Worm (Caenorhabditis elegans) whole organism, young adult: Measurements from ENCODE around the gene Y47G7B.2.

Experiments used
- B0035.1 ChIP-seq: sonication (generic microtip); optimal IDR thresholded peaks from 2 replicates; lab custom pipeline; 2016; ENCODE audit warnings: missing genetic modification characterization, mild to moderate bottlenecking, missing compliant biosample characterization, missing genotype, missing genetic modification reagents
- C17E4.6 ChIP-seq: fragments of 200-800 bp; sonication (Bioruptor generic); IDR thresholded peaks from 2 replicates; pipeline ENCODE4 v1.3.6; 2022; ENCODE audit warnings: missing genetic modification reagents, missing genetic modification characterization, missing compliant biosample characterization
- F22D6.2 ChIP-seq: sonication (generic microtip); optimal IDR thresholded peaks from 2 replicates; lab custom pipeline; 2016; ENCODE audit warnings: mild to moderate bottlenecking, missing genetic modification characterization, missing compliant biosample characterization
- F33H1.4 ChIP-seq: fragments of 200-800 bp; sonication (Bioruptor generic); IDR thresholded peaks from 2 replicates; pipeline ENCODE4 v1.3.6; 2022; ENCODE audit warnings: missing genetic modification reagents, missing genetic modification characterization, missing compliant biosample characterization
- F57C9.4 ChIP-seq: sonication (generic microtip); optimal IDR thresholded peaks from 2 replicates; lab custom pipeline; 2017; ENCODE audit warnings: mild to moderate bottlenecking, missing genetic modification characterization, missing compliant biosample characterization
- K12H6.12 ChIP-seq: fragments of 200-800 bp; sonication (Bioruptor generic); optimal IDR thresholded peaks from 2 replicates; lab custom pipeline; 2018; ENCODE audit warnings: mild to moderate bottlenecking, missing genetic modification characterization, missing compliant biosample characterization
- T26A5.8 ChIP-seq: sonication (generic microtip); optimal IDR thresholded peaks from 2 replicates; lab custom pipeline; 2016; ENCODE audit warnings: missing genetic modification characterization, missing compliant biosample characterization
- Y79H2A.3 ChIP-seq: fragments of 200-800 bp; sonication (Bioruptor generic); conservative IDR thresholded peaks from 2 replicates; pipeline ENCODE4 v1.3.6; 2022; ENCODE audit warnings: missing genetic modification reagents, missing genetic modification characterization, missing compliant biosample characterization
- Y95B8A.8 ChIP-seq: fragments of 200-800 bp; sonication (Bioruptor generic); IDR thresholded peaks from 2 replicates; pipeline ENCODE4 v1.3.6; 2022; ENCODE audit warnings: missing genetic modification reagents, missing genetic modification characterization, missing compliant biosample characterization
- akir-1 ChIP-seq: fragments of 200-800 bp; sonication (Bioruptor generic); optimal IDR thresholded peaks from 2 replicates; lab custom pipeline; 2018; ENCODE audit warnings: mild to moderate bottlenecking, missing genetic modification characterization, moderate library complexity, missing compliant biosample characterization
- aptf-3 ChIP-seq: fragments of 200-800 bp; sonication (Bioruptor generic); IDR thresholded peaks from 2 replicates; pipeline ENCODE4 v1.3.6; 2022; ENCODE audit warnings: missing genetic modification characterization, missing compliant biosample characterization
- atf-7 ChIP-seq: sonication (generic microtip); optimal IDR thresholded peaks from 2 replicates; lab custom pipeline; 2017; ENCODE audit warnings: mild to moderate bottlenecking, missing genetic modification characterization, missing compliant biosample characterization
- attf-3 ChIP-seq: fragments of 200-800 bp; sonication (Bioruptor generic); conservative IDR thresholded peaks from 2 replicates; pipeline ENCODE4 v1.3.6; 2022; ENCODE audit warnings: missing genetic modification reagents, missing genetic modification characterization, missing compliant biosample characterization
- bed-2 ChIP-seq: fragments of 200-800 bp; sonication (Bioruptor generic); IDR thresholded peaks from 2 replicates; pipeline ENCODE4 v1.3.6; 2022; ENCODE audit warnings: missing genetic modification reagents, missing genetic modification characterization, missing compliant biosample characterization
- ccch-3 ChIP-seq: fragments of 200-800 bp; sonication (Bioruptor generic); optimal IDR thresholded peaks from 2 replicates; lab custom pipeline; 2018; ENCODE audit warnings: mild to moderate bottlenecking, missing genetic modification characterization, missing compliant biosample characterization
- ceh-40 ChIP-seq: fragments of 200-800 bp; sonication (Bioruptor generic); IDR thresholded peaks from 2 replicates; pipeline ENCODE4 v1.3.6; 2022; ENCODE audit warnings: missing genetic modification characterization, missing compliant biosample characterization
- ceh-58 ChIP-seq: fragments of 200-800 bp; sonication (Bioruptor generic); IDR thresholded peaks from 2 replicates; pipeline ENCODE4 v1.3.6; 2022; ENCODE audit warnings: missing genetic modification characterization, missing compliant biosample characterization
- ceh-79 ChIP-seq: sonication (generic microtip); optimal IDR thresholded peaks from 2 replicates; lab custom pipeline; 2017; ENCODE audit warnings: mild to moderate bottlenecking, missing genetic modification characterization, missing compliant biosample characterization
- ceh-91 ChIP-seq: fragments of 200-800 bp; sonication (Bioruptor generic); IDR thresholded peaks from 2 replicates; pipeline ENCODE4 v1.3.6; 2022; ENCODE audit warnings: missing genetic modification reagents, missing genetic modification characterization, missing compliant biosample characterization
- dox-1 ChIP-seq: fragments of 200-800 bp; sonication (Bioruptor generic); IDR thresholded peaks from 2 replicates; pipeline ENCODE4 v1.3.6; 2022; ENCODE audit warnings: missing genetic modification reagents, missing genetic modification characterization, missing compliant biosample characterization
- dpff-1 ChIP-seq: sonication (generic microtip); optimal IDR thresholded peaks from 2 replicates; lab custom pipeline; 2017; ENCODE audit warnings: mild to moderate bottlenecking, missing genetic modification characterization, missing compliant biosample characterization
- efl-1 ChIP-seq: fragments of 150-350 bp; optimal IDR thresholded peaks from 2 replicates; lab custom pipeline; 2014; ENCODE audit warnings: missing biosample characterization, missing genetic modification reagents, missing genetic modification characterization
- egl-18 ChIP-seq: fragments of 200-800 bp; sonication (Bioruptor generic); IDR thresholded peaks from 2 replicates; pipeline ENCODE4 v1.3.6; 2022; ENCODE audit warnings: missing genetic modification reagents, missing genetic modification characterization, missing compliant biosample characterization
- egl-44 ChIP-seq: fragments of 200-800 bp; sonication (Bioruptor generic); IDR thresholded peaks from 2 replicates; pipeline ENCODE4 v1.3.6; 2022; ENCODE audit warnings: missing genetic modification reagents, missing genetic modification characterization, missing compliant biosample characterization
- hsf-1 ChIP-seq: fragments of 200-800 bp; sonication (Bioruptor generic); IDR thresholded peaks from 2 replicates; pipeline ENCODE4 v1.3.6; 2022; ENCODE audit warnings: missing genetic modification reagents, missing genetic modification characterization, missing compliant biosample characterization
- let-526 ChIP-seq: fragments of 200-800 bp; sonication (Bioruptor generic); IDR thresholded peaks from 2 replicates; pipeline ENCODE4 v1.3.6; 2022; ENCODE audit warnings: missing genetic modification reagents, missing genetic modification characterization, missing compliant biosample characterization
- lin-40 ChIP-seq: sonication (generic microtip); optimal IDR thresholded peaks from 2 replicates; lab custom pipeline; 2016; ENCODE audit warnings: missing genetic modification characterization, mild to moderate bottlenecking, missing compliant biosample characterization, missing genotype, missing genetic modification reagents
- lin-54 ChIP-seq: fragments of 200-800 bp; sonication (Bioruptor generic); optimal IDR thresholded peaks from 2 replicates; lab custom pipeline; 2018; ENCODE audit warnings: mild to moderate bottlenecking, missing genetic modification characterization, missing compliant biosample characterization
- lsl-1 ChIP-seq: fragments of 200-800 bp; sonication (Bioruptor generic); optimal IDR thresholded peaks from 2 replicates; lab custom pipeline; 2018; ENCODE audit warnings: mild to moderate bottlenecking, missing genetic modification characterization, moderate library complexity, missing compliant biosample characterization
- lsy-27 ChIP-seq: sonication (generic microtip); optimal IDR thresholded peaks from 2 replicates; lab custom pipeline; 2017; ENCODE audit warnings: missing genetic modification characterization, mild to moderate bottlenecking, missing compliant biosample characterization, antibody characterized with exemption, missing genotype, borderline replicate concordance; ENCODE audit not compliant: insufficient read depth
- madf-10 ChIP-seq: sonication (generic microtip); optimal IDR thresholded peaks from 2 replicates; lab custom pipeline; 2016; ENCODE audit warnings: mild to moderate bottlenecking, missing genetic modification characterization, missing compliant biosample characterization
- madf-6 ChIP-seq: fragments of 200-800 bp; sonication (Bioruptor generic); IDR thresholded peaks from 2 replicates; pipeline ENCODE4 v1.3.6; 2022; ENCODE audit warnings: missing genetic modification reagents, missing genetic modification characterization, missing compliant biosample characterization
- nfya-1 ChIP-seq: sonication (generic microtip); optimal IDR thresholded peaks from 2 replicates; lab custom pipeline; 2017; ENCODE audit warnings: antibody characterized with exemption, missing compliant biosample characterization, missing genetic modification characterization, borderline replicate concordance; ENCODE audit not compliant: insufficient read depth
- nfya-2 ChIP-seq: fragments of 200-800 bp; sonication (Bioruptor generic); IDR thresholded peaks from 2 replicates; pipeline ENCODE4 v1.3.6; 2022; ENCODE audit warnings: missing genetic modification reagents, missing genetic modification characterization, missing compliant biosample characterization
- nhr-120 ChIP-seq: fragments of 200-800 bp; sonication (Bioruptor generic); IDR thresholded peaks from 2 replicates; pipeline ENCODE4 v1.3.6; 2022; ENCODE audit warnings: missing genetic modification characterization, missing compliant biosample characterization
- nhr-179 ChIP-seq: sonication (generic microtip); optimal IDR thresholded peaks from 2 replicates; lab custom pipeline; 2016; ENCODE audit warnings: mild to moderate bottlenecking, missing genetic modification characterization, missing compliant biosample characterization
- nhr-80 ChIP-seq: sonication (generic microtip); optimal IDR thresholded peaks from 2 replicates; lab custom pipeline; 2016; ENCODE audit warnings: missing genetic modification characterization, missing compliant biosample characterization
- nhr-90 ChIP-seq: sonication (generic microtip); optimal IDR thresholded peaks from 2 replicates; lab custom pipeline; 2016; ENCODE audit warnings: missing genotype, mild to moderate bottlenecking, missing genetic modification characterization, missing compliant biosample characterization
- pbrm-1 ChIP-seq: fragments of 200-800 bp; sonication (Bioruptor generic); IDR thresholded peaks from 2 replicates; pipeline ENCODE4 v1.3.6; 2022; ENCODE audit warnings: missing genetic modification reagents, missing genetic modification characterization, missing compliant biosample characterization
- rcor-1 ChIP-seq: fragments of 200-800 bp; sonication (Bioruptor generic); IDR thresholded peaks from 2 replicates; pipeline ENCODE4 v1.3.6; 2022; ENCODE audit warnings: missing genetic modification reagents, missing genetic modification characterization, missing compliant biosample characterization
- rpc-1 ChIP-seq, 2 experiments: fragments of 150-350 bp in 1 of 2; sonication (generic microtip) in 1 of 2; optimal IDR thresholded peaks; 2 replicates each; lab custom pipeline; 2014 to 2018; ENCODE audit warnings: missing biosample characterization in 1 of 2, missing genetic modification characterization in 1 of 2, missing genetic modification reagents in 1 of 2, missing genotype in 1 of 2
- sea-2 ChIP-seq: fragments of 200-800 bp; sonication (Bioruptor generic); IDR thresholded peaks from 2 replicates; pipeline ENCODE4 v1.3.6; 2022; ENCODE audit warnings: missing genetic modification characterization, missing compliant biosample characterization
- snpc-1.1 ChIP-seq: sonication (generic microtip); optimal IDR thresholded peaks from 2 replicates; lab custom pipeline; 2017; ENCODE audit warnings: missing genetic modification characterization, mild to moderate bottlenecking, missing compliant biosample characterization, antibody characterized with exemption, moderate library complexity, missing genotype, missing genetic modification reagents; ENCODE audit not compliant: insufficient read depth
- sptf-2 ChIP-seq: fragments of 200-800 bp; sonication (Bioruptor generic); optimal IDR thresholded peaks from 2 replicates; lab custom pipeline; 2018; ENCODE audit warnings: mild to moderate bottlenecking, missing genetic modification characterization, missing compliant biosample characterization
- tbx-9 ChIP-seq: sonication (generic microtip); optimal IDR thresholded peaks from 2 replicates; lab custom pipeline; 2016; ENCODE audit warnings: borderline replicate concordance, missing genetic modification characterization, inconsistent platforms, missing compliant biosample characterization
- tlf-1 ChIP-seq: fragments of 200-800 bp; sonication (Bioruptor generic); optimal IDR thresholded peaks from 2 replicates; lab custom pipeline; 2018; ENCODE audit warnings: mild to moderate bottlenecking, missing genetic modification characterization, missing compliant biosample characterization
- unc-62 ChIP-seq: fragments of 150-350 bp; optimal IDR thresholded peaks from 2 replicates; lab custom pipeline; 2014; ENCODE audit warnings: missing biosample characterization, missing genetic modification reagents, missing genetic modification characterization
- ztf-25 ChIP-seq: fragments of 200-800 bp; sonication (Bioruptor generic); IDR thresholded peaks from 2 replicates; pipeline ENCODE4 v1.3.6; 2022; ENCODE audit warnings: missing genetic modification reagents, missing genetic modification characterization, missing compliant biosample characterization

Y47G7B.2 gene

DNA sequence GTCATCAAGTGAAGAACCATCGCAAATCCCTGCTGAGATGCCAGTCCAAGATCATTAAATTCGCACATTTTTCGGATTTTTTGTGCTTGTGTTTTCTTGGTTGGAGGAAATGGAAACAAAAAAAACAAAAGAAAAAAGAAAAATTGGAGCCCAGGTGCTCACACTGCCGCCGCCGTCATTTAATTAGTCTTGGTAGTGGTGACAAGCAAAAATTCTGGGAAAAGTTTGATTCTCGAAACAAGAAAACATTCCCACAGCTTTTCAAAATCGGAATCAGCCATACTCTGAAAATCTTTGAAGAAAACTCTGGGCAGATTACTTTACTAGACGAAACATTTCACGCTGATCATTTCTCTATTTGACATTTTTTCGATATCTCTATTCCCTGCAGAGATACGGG is 2.6 kb downstream of the Y47G7B.2 start, which contains the start of gene srh-128:
Gene srh-128, minus strand, starts transcription at position 101 of the 400 bp plus-strand sequence.
- no peak for TF ChIP-seq Y79H2A.3
- TF ChIP-seq F33H1.4 (GFP tag; lab: Robert Waterston, UW): no peak
- TF ChIP-seq lsy-27 (tag; lab: Kevin White, UChicago): no peak
- no peak for TF ChIP-seq ceh-79
- TF ChIP-seq F22D6.2 (tag; lab: Kevin White, UChicago): no peak
- TF ChIP-seq ceh-40 (GFP tag; lab: Robert Waterston, UW): no peak
- TF ChIP-seq nfya-1 (tag; lab: Kevin White, UChicago): no peak
- no peak for TF ChIP-seq K12H6.12 (tag; lab: Kevin White, UChicago)
- no peak for TF ChIP-seq nhr-90 (tag; lab: Kevin White, UChicago)
- no peak for TF ChIP-seq lsl-1
- TF ChIP-seq egl-18: no peak
- TF ChIP-seq tlf-1 (GFP tag; lab: Kevin White, UChicago): no peak
- no peak for TF ChIP-seq rpc-1 (optimal IDR thresholded peaks at IDR 0.05; lab: Kevin White, UChicago)
- no peak for TF ChIP-seq rpc-1 (tag; optimal IDR thresholded peaks at IDR 0.05; lab: Kevin White, UChicago)
- no peak for TF ChIP-seq ztf-25 (GFP tag; lab: Robert Waterston, UW)
- no peak for TF ChIP-seq sea-2 (GFP tag; lab: Robert Waterston, UW)
- no peak for TF ChIP-seq nhr-80 (tag; lab: Kevin White, UChicago)
- no peak for TF ChIP-seq atf-7 (tag; lab: Kevin White, UChicago)
- no peak for TF ChIP-seq B0035.1 (tag; lab: Kevin White, UChicago)
- TF ChIP-seq Y95B8A.8 (GFP tag; lab: Robert Waterston, UW): no peak
- TF ChIP-seq T26A5.8 (tag; lab: Kevin White, UChicago): no peak

DNA sequence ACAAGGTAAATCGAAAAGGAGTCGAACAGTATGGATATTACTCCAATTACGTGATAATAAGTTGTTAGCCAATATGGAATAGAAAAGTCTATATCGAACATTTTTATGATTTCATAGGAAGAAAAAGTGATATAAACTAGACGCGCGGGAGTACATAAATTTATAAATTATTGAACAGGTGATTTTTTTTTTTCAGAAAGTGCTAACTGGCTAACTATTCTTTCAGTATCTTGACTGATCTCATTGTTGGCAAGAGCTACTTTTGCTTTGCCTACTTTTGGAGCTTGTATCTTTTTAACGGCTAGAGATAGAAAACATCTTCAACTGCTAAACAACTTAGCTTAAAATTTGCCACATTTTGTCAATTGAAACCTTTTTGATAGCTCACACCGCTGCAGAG is 5.1 kb downstream of the Y47G7B.2 start, which contains the start of gene sri-60:
Gene sri-60, minus strand, starts transcription at position 101 of the 400 bp plus-strand sequence.
- TF ChIP-seq dpff-1 (no peak), sptf-2 (GFP tag; lab: Kevin White, UChicago) (no peak), nhr-120 (GFP tag; lab: Robert Waterston, UW) (no peak), ccch-3 (no peak), dox-1 (GFP tag; lab: Robert Waterston, UW) (no peak), aptf-3 (no peak), ceh-91 (GFP tag; lab: Robert Waterston, UW) (no peak), rcor-1 (GFP tag; lab: Robert Waterston, UW) (no peak), C17E4.6 (no peak), nfya-2 (GFP tag; lab: Robert Waterston, UW) (no peak), F57C9.4 (tag; lab: Kevin White, UChicago) (no peak), nhr-179 (tag; lab: Kevin White, UChicago) (no peak), lin-54 (GFP tag; lab: Kevin White, UChicago) (no peak), let-526 (GFP tag; lab: Robert Waterston, UW) (no peak), lin-40 (no peak), K12H6.12 (tag; lab: Kevin White, UChicago) (no peak), pbrm-1 (no peak)
- TF ChIP-seq, all 124 proteins: peak for 0

DNA sequence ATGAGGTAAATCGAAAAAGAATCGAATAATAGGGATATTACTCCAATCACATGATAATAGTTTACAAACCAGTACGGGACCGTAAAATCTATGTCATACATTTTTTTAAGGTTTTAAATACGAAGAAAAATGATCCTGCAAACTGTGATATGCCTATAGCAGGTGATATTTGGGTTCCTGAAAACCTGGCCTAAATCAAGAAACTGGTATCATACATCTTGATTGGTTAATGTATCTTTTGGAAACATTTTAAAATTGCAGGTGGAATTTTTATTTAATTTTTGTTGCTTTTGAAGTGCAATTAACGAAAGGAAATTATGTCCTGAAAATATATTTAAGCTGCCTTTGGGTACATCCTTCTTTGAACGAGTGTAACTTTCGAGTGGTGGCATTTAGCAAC is 7.6 kb downstream of the Y47G7B.2 start, which contains the start of gene sri-61:
Gene sri-61, minus strand, starts transcription at position 101 of the 400 bp plus-strand sequence.
- TF ChIP-seq tbx-9 (tag; lab: Kevin White, UChicago) (no peak), unc-62 (no peak), atf-7 (tag; lab: Kevin White, UChicago) (no peak), snpc-1.1 (no peak), attf-3 (GFP tag; lab: Robert Waterston, UW) (no peak), egl-18 (no peak), bed-2 (GFP tag; lab: Robert Waterston, UW) (no peak), madf-10 (tag; lab: Kevin White, UChicago) (no peak), hsf-1 (GFP tag; lab: Robert Waterston, UW) (no peak), egl-44 (no peak), madf-6 (GFP tag; lab: Robert Waterston, UW) (no peak), efl-1 (GFP tag; lab: Kevin White, UChicago) (no peak), akir-1 (GFP tag; lab: Kevin White, UChicago) (no peak), ceh-58 (no peak)
- TF ChIP-seq, all 124 proteins: peak for 0
